Worm (Caenorhabditis elegans) whole organism, mixed stage, embryonic: Measurements from ENCODE around the gene Y67H2A.2.

Experiments used
- M03D4.4 ChIP-seq: sonication (generic microtip); optimal IDR thresholded peaks from 2 replicates; lab custom pipeline; 2017; ENCODE audit warnings: mild to moderate bottlenecking, missing genetic modification characterization, missing compliant biosample characterization
- bed-3 ChIP-seq: fragments of 200-800 bp; sonication (Bioruptor generic); optimal IDR thresholded peaks from 3 replicates; lab custom pipeline; 2018; ENCODE audit warnings: mild to moderate bottlenecking, missing genetic modification characterization, moderate library complexity, missing compliant biosample characterization
- blmp-1 ChIP-seq: fragments of 150-350 bp; optimal IDR thresholded peaks from 2 replicates; lab custom pipeline; 2014; ENCODE audit warnings: missing biosample characterization, missing genetic modification characterization
- ceh-39 ChIP-seq: fragments of 150-350 bp; optimal IDR thresholded peaks from 2 replicates; lab custom pipeline; 2014; ENCODE audit warnings: missing biosample characterization, missing genetic modification characterization
- ceh-83 ChIP-seq: fragments of 200-800 bp; sonication (Bioruptor generic); optimal IDR thresholded peaks from 2 replicates; lab custom pipeline; 2018; ENCODE audit warnings: mild to moderate bottlenecking, missing genetic modification characterization, missing compliant biosample characterization
- cnd-1 ChIP-seq: fragments of 200-800 bp; sonication (Bioruptor generic); optimal IDR thresholded peaks from 2 replicates; lab custom pipeline; 2018; ENCODE audit warnings: mild to moderate bottlenecking, missing genetic modification characterization, missing compliant biosample characterization
- drap-1 ChIP-seq: fragments of 200-800 bp; sonication (Bioruptor generic); optimal IDR thresholded peaks from 3 replicates; lab custom pipeline; 2018; ENCODE audit warnings: mild to moderate bottlenecking, missing genetic modification characterization, missing compliant biosample characterization
- elt-1 ChIP-seq: sonication (generic microtip); optimal IDR thresholded peaks from 2 replicates; lab custom pipeline; 2017; ENCODE audit warnings: missing genetic modification characterization, mild to moderate bottlenecking, missing compliant biosample characterization, antibody characterized with exemption, moderate library complexity, borderline replicate concordance; ENCODE audit not compliant: insufficient read depth
- elt-3 ChIP-seq: fragments of 150-350 bp; optimal IDR thresholded peaks from 2 replicates; lab custom pipeline; 2014; ENCODE audit warnings: missing biosample characterization, missing genetic modification characterization
- flh-1 ChIP-seq: fragments of 200-800 bp; sonication (Bioruptor generic); optimal IDR thresholded peaks from 2 replicates; lab custom pipeline; 2018; ENCODE audit warnings: mild to moderate bottlenecking, missing genetic modification characterization, moderate library complexity, missing compliant biosample characterization
- ham-2 ChIP-seq: fragments of 200-800 bp; sonication (Bioruptor generic); optimal IDR thresholded peaks from 2 replicates; lab custom pipeline; 2018; ENCODE audit warnings: mild to moderate bottlenecking, missing genetic modification characterization, missing compliant biosample characterization
- hlh-1 ChIP-seq: fragments of 150-350 bp; optimal IDR thresholded peaks from 2 replicates; lab custom pipeline; 2014; ENCODE audit warnings: missing biosample characterization, missing genetic modification reagents, missing genetic modification characterization
- lin-32 ChIP-seq: fragments of 200-800 bp; sonication (Bioruptor generic); optimal IDR thresholded peaks from 2 replicates; lab custom pipeline; 2018; ENCODE audit warnings: mild to moderate bottlenecking, missing genetic modification characterization, missing compliant biosample characterization
- mab-5 ChIP-seq: fragments of 150-350 bp; optimal IDR thresholded peaks from 2 replicates; lab custom pipeline; 2014; ENCODE audit warnings: missing biosample characterization, missing genetic modification characterization
- mep-1 ChIP-seq: fragments of 150-350 bp; optimal IDR thresholded peaks from 2 replicates; lab custom pipeline; 2017; ENCODE audit warnings: missing biosample characterization, missing genetic modification reagents, missing genetic modification characterization, inconsistent platforms
- mls-2 ChIP-seq: sonication (generic microtip); optimal IDR thresholded peaks from 2 replicates; lab custom pipeline; 2016; ENCODE audit warnings: mild to moderate bottlenecking, missing genetic modification characterization, moderate library complexity, missing compliant biosample characterization
- nhr-12 ChIP-seq: fragments of 150-350 bp; optimal IDR thresholded peaks from 2 replicates; lab custom pipeline; 2014; ENCODE audit warnings: missing biosample characterization, missing genetic modification characterization
- nhr-2 ChIP-seq: fragments of 150-350 bp; optimal IDR thresholded peaks from 2 replicates; lab custom pipeline; 2014; ENCODE audit warnings: missing biosample characterization, missing genetic modification characterization
- nhr-237 ChIP-seq: fragments of 150-350 bp; optimal IDR thresholded peaks from 2 replicates; lab custom pipeline; 2014; ENCODE audit warnings: missing biosample characterization, missing genetic modification characterization
- nhr-28 ChIP-seq: fragments of 150-350 bp; optimal IDR thresholded peaks from 2 replicates; lab custom pipeline; 2014; ENCODE audit warnings: missing biosample characterization, missing genetic modification characterization
- nhr-76 ChIP-seq: sonication (generic microtip); optimal IDR thresholded peaks from 2 replicates; lab custom pipeline; 2017; ENCODE audit warnings: missing biosample characterization, missing genetic modification characterization
- sem-2 ChIP-seq: fragments of 200-800 bp; sonication (Bioruptor generic); optimal IDR thresholded peaks from 2 replicates; lab custom pipeline; 2018; ENCODE audit warnings: mild to moderate bottlenecking, missing genetic modification characterization, missing compliant biosample characterization
- snpc-4 ChIP-seq: fragments of 150-350 bp; optimal IDR thresholded peaks from 2 replicates; lab custom pipeline; 2014; ENCODE audit warnings: missing biosample characterization, missing genetic modification characterization
- tbx-8 ChIP-seq: fragments of 200-800 bp; sonication (Bioruptor generic); optimal IDR thresholded peaks from 2 replicates; lab custom pipeline; 2018; ENCODE audit warnings: mild to moderate bottlenecking, missing genetic modification characterization, moderate library complexity, missing compliant biosample characterization
- unc-120 ChIP-seq: sonication (generic microtip); optimal IDR thresholded peaks from 2 replicates; lab custom pipeline; 2017; ENCODE audit warnings: missing genetic modification characterization, missing compliant biosample characterization; ENCODE audit not compliant: poor library complexity, severe bottlenecking
- unc-39 ChIP-seq: fragments of 150-350 bp; optimal IDR thresholded peaks from 2 replicates; lab custom pipeline; 2014; ENCODE audit warnings: missing biosample characterization, missing genetic modification characterization
- unc-62 ChIP-seq: fragments of 150-350 bp; optimal IDR thresholded peaks from 2 replicates; lab custom pipeline; 2014; ENCODE audit warnings: missing biosample characterization, missing genetic modification reagents, missing genetic modification characterization
- ztf-11 ChIP-seq: fragments of 150-350 bp; optimal IDR thresholded peaks from 2 replicates; lab custom pipeline; 2014; ENCODE audit warnings: missing biosample characterization, missing genetic modification characterization

Gene Y67H2A.2

ce11 chrIV:13314181-13314580 is 16.6 kb upstream of the Y67H2A.2 start:
- TF ChIP-seq sem-2 (GFP tag; lab: Kevin White, UChicago) (no peak), unc-62 (GFP tag; lab: Kevin White, UChicago) (no peak), nhr-28 (no peak), nhr-76 (tag; lab: Kevin White, UChicago) (no peak), blmp-1 (tag; lab: Kevin White, UChicago) (no peak), ham-2 (GFP tag; lab: Kevin White, UChicago) (no peak)
- TF ChIP-seq, all 35 proteins: peak for 0

ce11 chrIV:13313156-13313555 is 15.5 kb upstream of the Y67H2A.2 start:
- no peak for TF ChIP-seq cnd-1 (tag; lab: Kevin White, UChicago)
- TF ChIP-seq M03D4.4 = no peak
- no peak for TF ChIP-seq nhr-237
- TF ChIP-seq mls-2 (tag; lab: Kevin White, UChicago) = no peak
- no peak for TF ChIP-seq mep-1 (tag; lab: Kevin White, UChicago)
- no peak for TF ChIP-seq lin-32
- no peak for TF ChIP-seq drap-1
- no peak for TF ChIP-seq snpc-4
- no peak for TF ChIP-seq ham-2 (GFP tag; lab: Kevin White, UChicago)
- no peak for TF ChIP-seq ceh-83 (GFP tag; lab: Kevin White, UChicago)
- TF ChIP-seq, all 35 proteins: peak for 0

ce11 chrIV:13311331-13312034 is 13.9 kb upstream of the Y67H2A.2 start:
- TF ChIP-seq hlh-1 (tag; lab: Kevin White, UChicago) (peak; percentile 30), bed-3 (GFP tag; lab: Kevin White, UChicago) (no peak)

DNA sequence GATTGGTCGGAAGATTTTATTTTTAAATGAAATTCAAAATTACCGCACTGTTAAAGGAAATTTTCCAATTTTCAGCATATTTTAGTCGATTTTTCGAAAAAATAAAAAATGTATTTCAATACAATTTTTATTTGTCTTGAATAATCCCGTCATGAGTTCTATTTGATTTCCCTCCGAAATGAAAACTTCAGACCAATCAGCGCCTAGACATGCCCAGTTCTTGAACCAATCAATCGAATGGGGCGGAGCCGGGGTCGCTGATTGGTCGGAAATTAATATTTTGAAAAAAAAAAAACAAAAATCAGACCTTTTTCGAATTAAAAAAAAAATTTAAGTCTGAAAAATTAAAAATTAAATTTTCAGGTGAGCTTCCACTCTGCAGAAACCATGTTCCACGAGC is 12.0 kb upstream of the Y67H2A.2 start:
- no peak for TF ChIP-seq tbx-8 (GFP tag; lab: Kevin White, UChicago)
- no peak for TF ChIP-seq elt-3 (tag; lab: Kevin White, UChicago)
- TF ChIP-seq mab-5 (tag; lab: Kevin White, UChicago) = no peak

- TF ChIP-seq unc-120 = no peak
- no peak for TF ChIP-seq elt-1 (tag; lab: Kevin White, UChicago)
- TF ChIP-seq nhr-2 (tag; lab: Kevin White, UChicago) = no peak
- no peak for TF ChIP-seq elt-3 (tag; lab: Kevin White, UChicago)
- TF ChIP-seq lin-32 = no peak
- no peak for TF ChIP-seq nhr-28
- TF ChIP-seq ham-2 (GFP tag; lab: Kevin White, UChicago) = no peak
- no peak for TF ChIP-seq ztf-11 (tag; lab: Kevin White, UChicago)
- TF ChIP-seq blmp-1 (tag; lab: Kevin White, UChicago) = no peak
- TF ChIP-seq drap-1 = no peak
- no peak for TF ChIP-seq ceh-39
- no peak for TF ChIP-seq cnd-1 (tag; lab: Kevin White, UChicago)
- no peak for TF ChIP-seq flh-1
- no peak for TF ChIP-seq tbx-8 (GFP tag; lab: Kevin White, UChicago)
These were observed 7.2 kb upstream of the Y67H2A.2 start for ce11 chrIV:13304786-13305185.

DNA sequence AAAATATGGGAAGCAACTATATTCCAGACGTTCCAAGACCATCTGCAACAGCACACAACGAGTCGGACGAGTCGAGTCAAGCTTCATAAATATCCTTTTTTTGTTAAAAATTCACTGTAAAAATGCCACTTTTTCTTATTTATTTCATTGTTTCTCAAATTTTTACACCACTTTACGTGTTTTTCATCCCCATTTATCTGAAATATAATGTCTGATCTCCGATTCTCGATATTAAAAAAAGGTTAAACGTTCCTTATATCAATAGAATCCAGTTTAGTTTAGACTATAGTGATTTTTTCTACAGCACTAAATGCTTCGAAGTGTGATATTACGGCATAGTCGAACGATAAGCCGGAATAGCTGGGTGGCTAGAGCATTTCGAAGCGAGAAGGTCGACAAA is 5.8 kb upstream of the Y67H2A.2 start, which contains the start of gene Y67H2A.7:
Gene Y67H2A.7 (plus strand): TSS at position 301 of the 400 bp plus-strand sequence.
- TF ChIP-seq ceh-83 (GFP tag; lab: Kevin White, UChicago) (no peak), ceh-39 (no peak), snpc-4 (no peak), lin-32 (no peak), unc-62 (GFP tag; lab: Kevin White, UChicago) (no peak), drap-1 (no peak), nhr-2 (tag; lab: Kevin White, UChicago) (no peak), tbx-8 (GFP tag; lab: Kevin White, UChicago) (no peak), ham-2 (GFP tag; lab: Kevin White, UChicago) (no peak), unc-39 (no peak), mab-5 (tag; lab: Kevin White, UChicago) (no peak), nhr-12 (no peak)
